Fruit fly (Drosophila melanogaster): ENCODE results near the gene Rev1.

Gene Rev1

DNA sequence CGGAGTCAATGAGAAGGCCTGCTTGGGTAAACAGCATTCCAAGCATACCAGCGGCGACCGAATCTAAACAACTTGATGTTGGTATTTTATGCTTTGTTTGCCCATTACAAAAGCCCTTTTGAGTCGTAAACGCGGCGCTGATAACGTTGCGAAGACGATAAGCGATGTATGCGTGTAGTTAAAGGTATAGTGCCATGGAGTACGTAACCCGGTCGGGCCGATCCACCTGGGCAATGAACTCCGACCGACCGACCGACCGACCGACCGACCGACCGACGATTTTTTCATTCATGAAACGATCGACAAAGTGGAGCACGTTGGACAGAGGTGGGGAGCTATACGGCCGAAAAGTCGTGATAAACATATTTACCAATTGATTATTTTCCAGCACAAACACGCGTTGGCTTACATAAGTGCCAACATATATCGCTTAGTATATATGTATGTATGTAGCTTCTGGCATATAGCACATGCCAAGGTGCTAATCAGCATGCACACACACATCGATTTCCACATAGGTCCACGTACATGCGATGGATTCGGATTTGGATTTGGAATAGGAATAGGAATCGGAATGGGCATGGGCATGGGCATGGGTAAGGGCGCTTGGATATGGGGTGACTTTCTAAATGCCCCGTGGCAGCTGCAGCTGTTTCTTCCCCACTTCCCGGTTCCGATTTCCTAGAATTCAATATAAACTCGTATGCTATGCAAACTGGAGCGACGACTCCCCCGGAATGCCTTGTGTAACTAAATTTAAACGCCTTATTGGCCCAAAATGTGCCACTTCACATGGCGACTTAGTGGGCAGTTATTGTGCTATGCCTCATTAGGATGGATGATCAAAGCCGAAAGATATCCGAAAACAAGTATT is 11.1 kb upstream of the Rev1 start (continued):
- TF ChIP-seq trh (GFP tag; optimal IDR thresholded peaks at IDR 0.05) (no peak), CG3163 (GFP tag; optimal IDR thresholded peaks at IDR 0.05) (peak; percentile 18), ab (GFP tag; optimal IDR thresholded peaks at IDR 0.05) (no peak), bcd (GFP tag; optimal IDR thresholded peaks at IDR 0.05) (no peak), CG10321 (GFP tag; IDR thresholded peaks at IDR 0.05) (0 out of 2 replicates have a peak, but pooled peaks have one; percentile 16), esg (GFP tag; conservative IDR thresholded peaks at IDR 0.05) (no peak), CG17385 (GFP tag; optimal IDR thresholded peaks at IDR 0.05) (peak; percentile 34), HmgD (GFP tag; optimal IDR thresholded peaks at IDR 0.05) (no peak), CG18011 (GFP tag; optimal IDR thresholded peaks at IDR 0.05) (no peak), chn (GFP tag; optimal IDR thresholded peaks at IDR 0.05) (no peak), CG3281 (GFP tag; optimal IDR thresholded peaks at IDR 0.05) (no peak), CG1602 (GFP tag; optimal IDR thresholded peaks at IDR 0.05) (no peak), CG30403 (GFP tag; optimal IDR thresholded peaks at IDR 0.05) (no peak), dati (GFP tag; IDR thresholded peaks at IDR 0.05) (no peak), BtbVII (GFP tag; optimal IDR thresholded peaks at IDR 0.05) (peak; percentile 51), rib (GFP tag; IDR thresholded peaks at IDR 0.05) (no peak), yki (optimal IDR thresholded peaks at IDR 0.05) (no peak), CG3065 (GFP tag; optimal IDR thresholded peaks at IDR 0.05) (no peak), Mad (GFP tag; optimal IDR thresholded peaks at IDR 0.05) (peak; percentile 31), CG6689 (GFP tag; IDR thresholded peaks at IDR 0.05) (no peak), Ravus (GFP tag; IDR thresholded peaks at IDR 0.05) (no peak), Hand (GFP tag; optimal IDR thresholded peaks at IDR 0.05) (no peak), chinmo (GFP tag; IDR thresholded peaks at IDR 0.05; ENCODE audit: partially characterized antibody) (peak; percentile 70; the same call in 1 of the 4 replicates), Med (GFP tag) (peak; percentile 79), prd (optimal IDR thresholded peaks at IDR 0.05) (no peak), prd (GFP tag; IDR thresholded peaks at IDR 0.05) (no peak), CG12744 (GFP tag; optimal IDR thresholded peaks at IDR 0.05) (no peak), Ada2b (GFP tag; IDR thresholded peaks at IDR 0.05) (no peak), en (GFP tag; optimal IDR thresholded peaks at IDR 0.05) (no peak), Tbp (GFP tag; optimal IDR thresholded peaks at IDR 0.05) (no peak), pzg (GFP tag; optimal IDR thresholded peaks at IDR 0.05) (no peak), vfl (GFP tag; optimal IDR thresholded peaks at IDR 0.05) (no peak), Fer3 (tag; optimal IDR thresholded peaks at IDR 0.05) (no peak), fu2 (GFP tag; optimal IDR thresholded peaks at IDR 0.05) (no peak), H15 (GFP tag; IDR thresholded peaks at IDR 0.05) (no peak), CG14441 (GFP tag; IDR thresholded peaks at IDR 0.05) (no peak; the same call in 1 of the 2 replicates), grau (tag; optimal IDR thresholded peaks at IDR 0.05) (no peak), row (GFP tag; IDR thresholded peaks at IDR 0.05) (no peak), wor (GFP tag; IDR thresholded peaks at IDR 0.05) (no peak), bbx (GFP tag; IDR thresholded peaks at IDR 0.05; ENCODE audit: partially characterized antibody) (0 out of 2 replicates have a peak, but pooled peaks have one; percentile 9), CG7786 (GFP tag; optimal IDR thresholded peaks at IDR 0.05) (peak; percentile 44), mld (GFP tag; IDR thresholded peaks at IDR 0.05; ENCODE audit: partially characterized antibody) (no peak), al (GFP tag; IDR thresholded peaks at IDR 0.05) (no peak), Hey (tag; optimal IDR thresholded peaks at IDR 0.05) (peak; percentile 52), onecut (GFP tag; IDR thresholded peaks at IDR 0.05) (peak; percentile 30), CG3407 (GFP tag; optimal IDR thresholded peaks at IDR 0.05) (peak; percentile 45), CG32532 (GFP tag; IDR thresholded peaks at IDR 0.05) (no peak), knrl (GFP tag; IDR thresholded peaks at IDR 0.05; ENCODE audit: partially characterized antibody) (no peak), exex (tag; optimal IDR thresholded peaks at IDR 0.05) (peak; percentile 75), CG8290 (GFP tag; optimal IDR thresholded peaks at IDR 0.05) (no peak), CG8290 (tag; optimal IDR thresholded peaks at IDR 0.05) (peak; percentile 40 to 58)
